Worm (Caenorhabditis elegans): ENCODE measurements around the gene ZK1290.14.

DNA sequence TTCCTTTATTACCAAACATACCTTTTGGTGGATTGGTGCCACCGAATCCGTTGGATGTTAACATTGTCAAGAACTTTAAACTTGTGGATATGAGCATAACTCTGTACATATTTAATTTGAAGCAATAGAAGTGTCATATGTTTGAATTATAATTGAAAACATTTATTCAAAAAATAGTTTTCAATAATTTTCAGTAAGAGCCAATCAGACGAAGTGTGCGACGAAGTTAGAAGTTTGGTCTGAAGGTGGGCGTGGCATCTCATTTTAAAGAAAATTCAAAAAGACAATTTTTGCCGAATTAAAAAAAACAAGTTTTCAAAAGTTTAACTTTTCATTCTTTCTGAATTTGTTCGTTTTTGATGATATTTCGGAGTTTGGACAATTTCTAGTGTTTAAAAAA is 39.4 kb upstream of the ZK1290.14 start, which contains the start of gene syd-1:
- TF ChIP-seq zip-8 (tag; optimal IDR thresholded peaks at IDR 0.05) (no peak), cnd-1 (tag; optimal IDR thresholded peaks at IDR 0.05) (no peak), mab-5 (tag; optimal IDR thresholded peaks at IDR 0.05) (no peak), elt-1 (tag; optimal IDR thresholded peaks at IDR 0.05; ENCODE audit: borderline replicate concordance, insufficient read depth) (no peak), unc-62 (GFP tag; optimal IDR thresholded peaks at IDR 0.05) (no peak), unc-39 (tag; optimal IDR thresholded peaks at IDR 0.05) (no peak), nhr-28 (tag; optimal IDR thresholded peaks at IDR 0.05) (no peak), blmp-1 (tag; optimal IDR thresholded peaks at IDR 0.05) (no peak), ztf-11 (tag; optimal IDR thresholded peaks at IDR 0.05) (no peak), nhr-12 (tag; optimal IDR thresholded peaks at IDR 0.05) (no peak), elt-3 (tag; optimal IDR thresholded peaks at IDR 0.05) (no peak)
